Fruit fly (Drosophila melanogaster) whole organism, pupa: ENCODE results near the gene Alp12.

ENCODE experiments used
- CG10348 ChIP-seq: fragments of 200-800 bp; sonication (Bioruptor generic); IDR thresholded peaks from 2 replicates; pipeline ENCODE4 v1.3.6; 2022; ENCODE audit warnings: missing biosample characterization, missing genetic modification characterization
- CG12605 ChIP-seq: fragments of 200-800 bp; sonication (Bioruptor generic); IDR thresholded peaks from 2 replicates; pipeline ENCODE4 v1.3.6; 2022; ENCODE audit warnings: missing biosample characterization, missing genetic modification characterization
- CG13204 ChIP-seq: fragments of 200-800 bp; sonication (Bioruptor generic); optimal IDR thresholded peaks from 2 replicates; lab custom pipeline; 2018; ENCODE audit warnings: missing biosample characterization, mild to moderate bottlenecking, missing genetic modification characterization, moderate library complexity
- CG14655 ChIP-seq: fragments of 200-800 bp; sonication (Bioruptor generic); optimal IDR thresholded peaks from 3 replicates; lab custom pipeline; 2017; ENCODE audit warnings: mild to moderate bottlenecking, missing biosample characterization, missing genetic modification reagents, missing genetic modification characterization
- CG15710 ChIP-seq: fragments of 200-800 bp; sonication (Bioruptor generic); optimal IDR thresholded peaks from 2 replicates; lab custom pipeline; 2018; ENCODE audit warnings: missing biosample characterization, mild to moderate bottlenecking, missing genetic modification characterization, moderate library complexity
- CG17806 ChIP-seq: fragments of 200-800 bp; sonication (Bioruptor generic); optimal IDR thresholded peaks from 2 replicates; lab custom pipeline; 2018; ENCODE audit warnings: missing biosample characterization, mild to moderate bottlenecking, missing genetic modification characterization, moderate library complexity
- CG32121 ChIP-seq: fragments of 200-800 bp; sonication (Bioruptor generic); IDR thresholded peaks from 2 replicates; pipeline ENCODE4 v1.3.6; 2022; ENCODE audit warnings: missing biosample characterization, missing genetic modification characterization
- CG34367 ChIP-seq: fragments of 200-800 bp; sonication (Bioruptor generic); optimal IDR thresholded peaks from 2 replicates; lab custom pipeline; 2018; ENCODE audit warnings: missing biosample characterization, mild to moderate bottlenecking, missing genetic modification characterization
- CG4496 ChIP-seq: fragments of 200-800 bp; sonication (Bioruptor generic); IDR thresholded peaks from 3 replicates; pipeline ENCODE4 v1.3.6; 2022; ENCODE audit warnings: missing biosample characterization, missing genetic modification characterization
- CG8159 ChIP-seq: fragments of 200-800 bp; sonication (Bioruptor generic); optimal IDR thresholded peaks from 3 replicates; lab custom pipeline; 2018; ENCODE audit warnings: missing biosample characterization, mild to moderate bottlenecking, missing genetic modification characterization, moderate library complexity
- CG8301 ChIP-seq: fragments of 200-800 bp; sonication (Bioruptor generic); optimal IDR thresholded peaks from 2 replicates; lab custom pipeline; 2018; ENCODE audit warnings: missing biosample characterization, mild to moderate bottlenecking, missing genetic modification characterization
- CG9948 ChIP-seq: fragments of 200-800 bp; sonication (Bioruptor generic); optimal IDR thresholded peaks from 2 replicates; lab custom pipeline; 2018; ENCODE audit warnings: missing biosample characterization, mild to moderate bottlenecking, missing genetic modification characterization, moderate library complexity
- D1 ChIP-seq: fragments of 200-800 bp; sonication (Bioruptor generic); optimal IDR thresholded peaks from 2 replicates; lab custom pipeline; 2018; ENCODE audit warnings: missing biosample characterization, mild to moderate bottlenecking, missing genetic modification characterization, moderate library complexity
- EcR ChIP-seq: fragments of 200-800 bp; sonication (Bioruptor generic); optimal IDR thresholded peaks from 3 replicates; lab custom pipeline; 2019; ENCODE audit warnings: missing biosample characterization, missing genetic modification characterization, mild to moderate bottlenecking, moderate library complexity, missing genetic modification reagents
- Ets98B ChIP-seq: fragments of 200-800 bp; sonication (Bioruptor generic); IDR thresholded peaks from 2 replicates; pipeline ENCODE4 v1.3.6; 2022; ENCODE audit warnings: missing biosample characterization, missing genetic modification characterization
- Pif1A ChIP-seq: fragments of 200-800 bp; sonication (Bioruptor generic); optimal IDR thresholded peaks from 3 replicates; lab custom pipeline; 2016; ENCODE audit warnings: missing biosample characterization, missing genetic modification characterization
- Pif1B ChIP-seq: fragments of 200-800 bp; sonication (Bioruptor generic); optimal IDR thresholded peaks from 3 replicates; lab custom pipeline; 2016; ENCODE audit warnings: missing biosample characterization, missing genetic modification characterization
- Snoo ChIP-seq: fragments of 200-800 bp; sonication (Bioruptor generic); optimal IDR thresholded peaks from 3 replicates; lab custom pipeline; 2017; ENCODE audit warnings: missing biosample characterization, mild to moderate bottlenecking, missing genetic modification characterization, inconsistent platforms
- fd96Ca ChIP-seq: fragments of 200-800 bp; sonication (Bioruptor generic); IDR thresholded peaks from 3 replicates; pipeline ENCODE4 v1.3.6; 2022; ENCODE audit warnings: missing biosample characterization, missing genetic modification characterization
- gl ChIP-seq: fragments of 200-800 bp; sonication (Bioruptor generic); optimal IDR thresholded peaks from 2 replicates; lab custom pipeline; 2018; ENCODE audit warnings: missing biosample characterization, mild to moderate bottlenecking, missing genetic modification characterization
- rn ChIP-seq: fragments of 200-800 bp; sonication (Bioruptor generic); IDR thresholded peaks from 2 replicates; pipeline ENCODE4 v1.3.6; 2022; ENCODE audit warnings: missing biosample characterization, missing genetic modification characterization

Gene Alp12

DNA sequence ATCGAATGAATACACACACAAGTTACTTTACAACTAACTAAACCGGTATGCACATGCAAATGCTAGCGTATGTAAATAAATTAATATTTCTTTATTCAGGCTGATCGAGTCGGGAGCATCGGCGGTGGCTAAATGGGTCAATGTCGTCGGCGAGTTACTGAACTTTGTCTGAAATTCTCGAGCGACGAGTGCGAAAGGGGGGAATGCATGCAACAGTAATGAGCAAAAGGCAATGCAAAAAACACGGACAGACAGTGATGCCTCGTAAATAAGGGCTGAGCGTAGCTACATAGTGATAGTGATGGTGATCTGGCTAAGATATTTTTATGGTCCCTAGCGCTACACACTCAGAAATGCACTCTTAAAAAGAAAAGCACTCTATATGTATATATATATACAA is 16.9 kb downstream of the Alp12 start:
- TF ChIP-seq CG12605 (GFP tag; lab: Robert Waterston, UW) (no peak), CG13204 (GFP tag; lab: Kevin White, UChicago) (no peak), gl (no peak), EcR (GFP tag; lab: Kevin White, UChicago) (peak; percentile 99), Pif1B (GFP tag; lab: Kevin White, UChicago) (no peak), CG15710 (tag; lab: Kevin White, UChicago) (peak; percentile 25), CG9948 (no peak), Pif1A (no peak), rn (GFP tag; lab: Robert Waterston, UW) (no peak), Snoo (tag; lab: Kevin White, UChicago) (peak; percentile 18), CG4496 (GFP tag; lab: Robert Waterston, UW) (no peak; the same call in 2 of the 3 replicates), CG14655 (GFP tag; lab: Kevin White, UChicago) (no peak), D1 (no peak), CG17806 (tag; lab: Kevin White, UChicago) (no peak), CG8159 (tag; lab: Kevin White, UChicago) (no peak), Ets98B (GFP tag; lab: Robert Waterston, UW) (peak; percentile 14), fd96Ca (GFP tag; lab: Robert Waterston, UW) (peak; percentile 47; the same call in 1 of the 3 replicates), CG34367 (tag; lab: Kevin White, UChicago) (no peak), CG8301 (no peak), CG32121 (no peak), CG10348 (GFP tag; lab: Robert Waterston, UW) (no peak)

DNA sequence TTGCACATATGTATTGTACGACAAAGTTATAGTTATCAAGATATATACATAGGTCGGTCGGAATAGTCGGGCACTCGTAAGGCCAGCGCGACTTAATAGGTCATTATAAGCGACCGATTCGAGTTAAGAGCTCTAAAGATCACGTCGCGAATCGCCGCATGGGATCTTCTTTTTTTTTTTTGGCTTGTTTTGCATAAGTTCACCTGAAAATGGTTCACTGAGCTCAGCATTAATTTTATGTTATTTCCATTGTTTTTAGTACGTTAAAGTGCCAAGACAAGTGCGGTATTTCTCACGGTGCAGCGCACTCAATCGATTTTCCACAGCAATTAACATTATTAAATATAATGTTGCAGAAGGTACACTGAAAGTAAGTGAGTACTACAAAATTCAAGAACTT is 17.5 kb downstream of the Alp12 start:
- no peak for TF ChIP-seq CG17806 (tag; lab: Kevin White, UChicago)
- TF ChIP-seq Pif1B (GFP tag; lab: Kevin White, UChicago): no peak
- TF ChIP-seq CG34367 (tag; lab: Kevin White, UChicago): no peak
- TF ChIP-seq Ets98B (GFP tag; lab: Robert Waterston, UW): peak; percentile 38
- TF ChIP-seq CG14655 (GFP tag; lab: Kevin White, UChicago): no peak
- TF ChIP-seq CG8301: no peak
- TF ChIP-seq CG8159 (tag; lab: Kevin White, UChicago): no peak
- no peak for TF ChIP-seq gl
- TF ChIP-seq CG15710 (tag; lab: Kevin White, UChicago): no peak
- TF ChIP-seq CG9948: no peak
- no peak for TF ChIP-seq Snoo (tag; lab: Kevin White, UChicago)
- TF ChIP-seq EcR (GFP tag; lab: Kevin White, UChicago): no peak
- peak; percentile 22; the same call in 1 of the 2 replicates for TF ChIP-seq CG32121
- TF ChIP-seq CG13204 (GFP tag; lab: Kevin White, UChicago): no peak
- peak; percentile 44; the same call in 1 of the 3 replicates for TF ChIP-seq CG4496 (GFP tag; lab: Robert Waterston, UW)
- peak; percentile 25; the same call in 1 of the 2 replicates for TF ChIP-seq rn (GFP tag; lab: Robert Waterston, UW)
- TF ChIP-seq CG12605 (GFP tag; lab: Robert Waterston, UW): 0 out of 2 replicates have a peak, but pooled peaks have one; percentile 10
- no peak for TF ChIP-seq CG10348 (GFP tag; lab: Robert Waterston, UW)
- no peak for TF ChIP-seq Pif1A
- peak; percentile 78 for TF ChIP-seq fd96Ca (GFP tag; lab: Robert Waterston, UW)
- no peak for TF ChIP-seq D1

- TF ChIP-seq CG17806 (tag; lab: Kevin White, UChicago) (peak; percentile 31), CG8159 (tag; lab: Kevin White, UChicago) (peak; percentile 28), CG12605 (GFP tag; lab: Robert Waterston, UW) (no peak; the same call in 1 of the 2 replicates), Ets98B (GFP tag; lab: Robert Waterston, UW) (no peak), D1 (no peak), CG9948 (peak; percentile 50), CG8301 (peak; percentile 36), CG34367 (tag; lab: Kevin White, UChicago) (no peak), fd96Ca (GFP tag; lab: Robert Waterston, UW) (peak; percentile 48; the same call in 2 of the 3 replicates), Pif1A (no peak), CG4496 (GFP tag; lab: Robert Waterston, UW) (peak; percentile 25; the same call in 1 of the 3 replicates), CG32121 (peak; percentile 16; the same call in 1 of the 2 replicates), rn (GFP tag; lab: Robert Waterston, UW) (0 out of 2 replicates have a peak, but pooled peaks have one; percentile 6), CG15710 (tag; lab: Kevin White, UChicago) (peak; percentile 12), CG10348 (GFP tag; lab: Robert Waterston, UW) (no peak), CG13204 (GFP tag; lab: Kevin White, UChicago) (no peak), EcR (GFP tag; lab: Kevin White, UChicago) (no peak), CG14655 (GFP tag; lab: Kevin White, UChicago) (peak; percentile 58), gl (no peak), Pif1B (GFP tag; lab: Kevin White, UChicago) (no peak), Snoo (tag; lab: Kevin White, UChicago) (no peak)
- TF ChIP-seq, all 21 proteins: peak for 10
These were observed 17.9 kb downstream of the Alp12 start, which contains the start of gene RanGAP for dm6 chr2L:19441791-19442190. TSS of gene RanGAP (plus strand) at chr2L:19441959.

DNA sequence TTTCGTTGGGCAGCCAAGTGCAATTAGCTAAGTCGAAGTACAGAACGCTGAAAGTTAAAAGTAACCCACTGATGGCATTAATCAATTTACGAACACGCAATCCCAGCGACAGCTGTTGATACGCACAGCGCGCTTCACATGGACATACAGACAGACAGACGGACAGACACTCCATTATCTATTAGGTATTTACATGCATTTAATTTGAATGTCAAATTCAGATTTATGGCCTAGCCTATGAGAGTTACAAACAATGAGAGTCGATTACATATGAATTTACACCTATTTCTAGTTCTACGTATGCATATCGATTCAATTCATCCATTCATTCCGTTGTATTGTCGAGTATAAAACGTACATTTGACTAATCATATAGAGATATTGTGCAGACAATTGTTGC is 18.8 kb downstream of the Alp12 start, which contains the start of gene CG10237:
Gene CG10237, minus strand, starts transcription at position 101 of the 400 bp plus-strand sequence.
- TF ChIP-seq fd96Ca (GFP tag; lab: Robert Waterston, UW): no peak

DNA sequence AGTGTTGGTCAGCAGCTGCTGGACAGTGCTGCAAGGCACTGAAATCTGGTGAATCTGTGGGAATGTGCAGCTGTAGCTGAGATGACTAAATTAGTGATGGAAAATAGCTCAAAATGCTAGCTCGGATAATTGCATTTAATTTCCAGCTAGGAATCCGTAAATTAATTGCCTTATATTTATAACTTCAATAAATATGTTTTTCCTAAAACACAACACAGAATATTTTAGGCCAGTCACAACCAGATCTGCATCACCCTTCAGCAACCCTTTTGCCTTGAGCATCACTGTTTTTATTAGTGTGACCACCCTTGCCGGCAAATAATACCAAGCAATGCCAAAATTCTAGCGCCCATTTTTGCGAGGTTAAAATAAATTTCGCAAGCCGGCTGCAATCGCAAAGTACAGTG is 20.9 kb downstream of the Alp12 start, which contains the start of gene Hs2st:
Gene Hs2st, minus strand, starts transcription at position 17 of the 407 bp plus-strand sequence.
- TF ChIP-seq Pif1A: no peak
- TF ChIP-seq CG4496 (GFP tag; lab: Robert Waterston, UW): peak; percentile 85
- peak; percentile 79 for TF ChIP-seq Ets98B (GFP tag; lab: Robert Waterston, UW)
- TF ChIP-seq gl: peak; percentile 71
- peak; percentile 82 for TF ChIP-seq CG9948
- TF ChIP-seq CG14655 (GFP tag; lab: Kevin White, UChicago): no peak
- peak; percentile 82 for TF ChIP-seq CG8301
- peak; percentile 89 for TF ChIP-seq CG15710 (tag; lab: Kevin White, UChicago)
- peak; percentile 82 for TF ChIP-seq CG17806 (tag; lab: Kevin White, UChicago)
- peak; percentile 64 for TF ChIP-seq CG12605 (GFP tag; lab: Robert Waterston, UW)
- peak; percentile 90 for TF ChIP-seq CG32121
- peak; percentile 85 for TF ChIP-seq rn (GFP tag; lab: Robert Waterston, UW)
- no peak for TF ChIP-seq CG13204 (GFP tag; lab: Kevin White, UChicago)
- no peak for TF ChIP-seq Pif1B (GFP tag; lab: Kevin White, UChicago)
- peak; percentile 87 for TF ChIP-seq Snoo (tag; lab: Kevin White, UChicago)
- peak; percentile 84 for TF ChIP-seq CG34367 (tag; lab: Kevin White, UChicago)
- TF ChIP-seq EcR (GFP tag; lab: Kevin White, UChicago): peak; percentile 58
- TF ChIP-seq fd96Ca (GFP tag; lab: Robert Waterston, UW): peak; percentile 94
- TF ChIP-seq CG8159 (tag; lab: Kevin White, UChicago): peak; percentile 85
- 0 out of 2 replicates have a peak, but pooled peaks have one; percentile 36 for TF ChIP-seq CG10348 (GFP tag; lab: Robert Waterston, UW)
- no peak for TF ChIP-seq D1
- TF ChIP-seq, all 21 proteins: peak for 16
